2 fruit fly cellular contexts compared by ENCODE assay signal in the genomic region with DNA sequence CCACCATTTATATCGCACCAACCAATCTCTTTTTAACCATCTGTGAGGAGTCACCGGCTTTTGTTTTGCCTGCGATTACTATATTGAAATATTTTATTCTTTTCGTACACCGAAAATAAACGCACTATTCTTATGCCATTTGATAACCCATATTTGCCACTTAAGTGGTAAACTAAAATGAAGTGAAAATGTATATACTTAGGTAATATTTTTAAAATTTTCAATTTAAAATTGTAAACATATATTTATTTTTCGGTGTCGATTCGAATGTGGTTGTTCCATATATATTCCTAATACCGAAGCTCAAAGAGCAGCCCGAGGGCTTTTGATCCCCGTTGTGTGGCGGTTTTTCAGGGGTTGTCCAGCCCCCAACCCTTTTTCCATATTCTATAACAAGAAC.
A peak's percentile ranks its signal among the peaks of the same experiment; 100 is the strongest.
TF ChIP-seq lines count a peak whose summit lies in the region.

No protein-coding gene starts in this region.

TF ChIP-seq in whole organism, embryonic, 481 proteins besides CTCF, POLR2A, EP300 and RAD21 (continued from another document and continues in another):
- no peak for TF ChIP-seq row (GFP tag; IDR thresholded peaks at IDR 0.05; lab: Robert Waterston, UW)
- TF ChIP-seq Blimp-1 (GFP tag; optimal IDR thresholded peaks at IDR 0.05; lab: Kevin White, UChicago) = peak; percentile 57
- no peak for TF ChIP-seq NfI (GFP tag; optimal IDR thresholded peaks at IDR 0.05; lab: Kevin White, UChicago)
- TF ChIP-seq BEAF-32 (GFP tag; optimal IDR thresholded peaks at IDR 0.05; lab: Kevin White, UChicago) = no peak
- no peak for TF ChIP-seq CG9727 (GFP tag; optimal IDR thresholded peaks at IDR 0.05; lab: Kevin White, UChicago)
- no peak for TF ChIP-seq insv (GFP tag; optimal IDR thresholded peaks at IDR 0.05; lab: Kevin White, UChicago)
- no peak for TF ChIP-seq CG17612 (GFP tag; IDR thresholded peaks at IDR 0.05; lab: Robert Waterston, UW)
- TF ChIP-seq dati (GFP tag; IDR thresholded peaks at IDR 0.05; lab: Robert Waterston, UW) = no peak
- TF ChIP-seq sisA (GFP tag; IDR thresholded peaks at IDR 0.05; lab: Robert Waterston, UW) = peak; percentile 40; the same call in 1 of the 2 replicates
- no peak for TF ChIP-seq Fer1 (GFP tag; optimal IDR thresholded peaks at IDR 0.05; lab: Kevin White, UChicago)
- no peak for TF ChIP-seq MTF-1 (GFP tag; optimal IDR thresholded peaks at IDR 0.05; lab: Kevin White, UChicago; ENCODE audit: borderline replicate concordance)
- TF ChIP-seq CG1233 (GFP tag; optimal IDR thresholded peaks at IDR 0.05; lab: Kevin White, UChicago) = no peak
- no peak for TF ChIP-seq ci (GFP tag; IDR thresholded peaks at IDR 0.05; lab: Robert Waterston, UW)
- TF ChIP-seq Optix (GFP tag; IDR thresholded peaks at IDR 0.05; lab: Robert Waterston, UW) = no peak
- TF ChIP-seq CG18262 (tag; optimal IDR thresholded peaks at IDR 0.05; lab: Kevin White, UChicago) = no peak
- no peak for TF ChIP-seq bsh (GFP tag; optimal IDR thresholded peaks at IDR 0.05; lab: Kevin White, UChicago)
- TF ChIP-seq CG17186 (GFP tag; optimal IDR thresholded peaks at IDR 0.05; lab: Kevin White, UChicago) = no peak
- no peak for TF ChIP-seq Dip3 (GFP tag; optimal IDR thresholded peaks at IDR 0.05; lab: Kevin White, UChicago)
- TF ChIP-seq sob (GFP tag; IDR thresholded peaks at IDR 0.05; lab: Robert Waterston, UW) = no peak
- TF ChIP-seq CG12942 (GFP tag; optimal IDR thresholded peaks at IDR 0.05; lab: Kevin White, UChicago) = no peak
- no peak for TF ChIP-seq pan (optimal IDR thresholded peaks at IDR 0.05; lab: Kevin White, UChicago)
- TF ChIP-seq pan (GFP tag; optimal IDR thresholded peaks at IDR 0.05 in 1 of 2, IDR thresholded peaks at IDR 0.05 in 1 of 2) = no peak
- no peak for TF ChIP-seq Gug (GFP tag; IDR thresholded peaks at IDR 0.05; lab: Robert Waterston, UW)
- no peak for TF ChIP-seq Myb (GFP tag; optimal IDR thresholded peaks at IDR 0.05; lab: Kevin White, UChicago)
- no peak for TF ChIP-seq br (optimal IDR thresholded peaks at IDR 0.05; lab: Kevin White, UChicago)
- no peak for TF ChIP-seq Kr (GFP tag; optimal IDR thresholded peaks at IDR 0.05; lab: Kevin White, UChicago)
- no peak for TF ChIP-seq wdn (GFP tag; IDR thresholded peaks at IDR 0.05; lab: Robert Waterston, UW)
- no peak for TF ChIP-seq btn (GFP tag; optimal IDR thresholded peaks at IDR 0.05; lab: Kevin White, UChicago)
- no peak for TF ChIP-seq CG13894 (tag; optimal IDR thresholded peaks at IDR 0.05; lab: Kevin White, UChicago)
- no peak for TF ChIP-seq Dbx (GFP tag; IDR thresholded peaks at IDR 0.05; lab: Robert Waterston, UW)
- TF ChIP-seq lab (GFP tag; optimal IDR thresholded peaks at IDR 0.05; lab: Kevin White, UChicago) = peak; percentile 13
- TF ChIP-seq CG14710 (tag; optimal IDR thresholded peaks at IDR 0.05; lab: Kevin White, UChicago) = peak; percentile 11
- TF ChIP-seq phol (tag; optimal IDR thresholded peaks at IDR 0.05; lab: Kevin White, UChicago) = peak; percentile 45
- no peak for TF ChIP-seq CG7786 (GFP tag; optimal IDR thresholded peaks at IDR 0.05; lab: Kevin White, UChicago)
- TF ChIP-seq pb (GFP tag; optimal IDR thresholded peaks at IDR 0.05; lab: Kevin White, UChicago) = no peak
- no peak for TF ChIP-seq ham (GFP tag; IDR thresholded peaks at IDR 0.05; lab: Robert Waterston, UW)
- no peak for TF ChIP-seq mld (GFP tag; IDR thresholded peaks at IDR 0.05; lab: Robert Waterston, UW; ENCODE audit: partially characterized antibody)
- peak; percentile 9 for TF ChIP-seq CG6254 (GFP tag; optimal IDR thresholded peaks at IDR 0.05; lab: Kevin White, UChicago)
- no peak for TF ChIP-seq crc (GFP tag; optimal IDR thresholded peaks at IDR 0.05; lab: Kevin White, UChicago)
- no peak for TF ChIP-seq Mad (GFP tag; optimal IDR thresholded peaks at IDR 0.05; lab: Kevin White, UChicago)
- TF ChIP-seq HLHmδ (GFP tag; optimal IDR thresholded peaks at IDR 0.05; lab: Kevin White, UChicago) = no peak
- TF ChIP-seq Adf1 (GFP tag; IDR thresholded peaks at IDR 0.05; lab: Robert Waterston, UW) = no peak
- TF ChIP-seq D (optimal IDR thresholded peaks at IDR 0.05; lab: Kevin White, UChicago) = no peak
- peak; percentile 49 for TF ChIP-seq D (GFP tag; optimal IDR thresholded peaks at IDR 0.05; lab: Kevin White, UChicago)
- no peak for TF ChIP-seq cad (GFP tag; optimal IDR thresholded peaks at IDR 0.05; lab: Kevin White, UChicago)
- no peak for TF ChIP-seq tx (GFP tag; optimal IDR thresholded peaks at IDR 0.05; lab: Kevin White, UChicago)
- TF ChIP-seq CG17359 (tag; optimal IDR thresholded peaks at IDR 0.05; lab: Kevin White, UChicago) = peak; percentile 47
- no peak for TF ChIP-seq Ravus (GFP tag; IDR thresholded peaks at IDR 0.05; lab: Robert Waterston, UW)
- peak; percentile 25 for TF ChIP-seq fd96Cb (tag; optimal IDR thresholded peaks at IDR 0.05; lab: Kevin White, UChicago)
- no peak for TF ChIP-seq CG8089 (GFP tag; optimal IDR thresholded peaks at IDR 0.05; lab: Kevin White, UChicago)
- TF ChIP-seq CG10979 (tag; optimal IDR thresholded peaks at IDR 0.05; lab: Kevin White, UChicago) = peak; percentile 53
- TF ChIP-seq Hr39 (optimal IDR thresholded peaks at IDR 0.05; lab: Kevin White, UChicago) = no peak
- no peak for TF ChIP-seq CG13287 (GFP tag; IDR thresholded peaks at IDR 0.05; lab: Robert Waterston, UW; ENCODE audit: partially characterized antibody)
- TF ChIP-seq CG2678 (tag; optimal IDR thresholded peaks at IDR 0.05; lab: Kevin White, UChicago) = peak; percentile 41
- peak; percentile 11 for TF ChIP-seq tap (tag; optimal IDR thresholded peaks at IDR 0.05; lab: Kevin White, UChicago)
- peak; percentile 56 for TF ChIP-seq CG11504 (tag; optimal IDR thresholded peaks at IDR 0.05; lab: Kevin White, UChicago)
- no peak for TF ChIP-seq crp (GFP tag; optimal IDR thresholded peaks at IDR 0.05; lab: Kevin White, UChicago)
- no peak for TF ChIP-seq Hsf (GFP tag; optimal IDR thresholded peaks at IDR 0.05; lab: Kevin White, UChicago)
- peak; percentile 23 for TF ChIP-seq sens (GFP tag; lab: Kevin White, UChicago)
- peak; percentile 25 for TF ChIP-seq CG7839 (tag; optimal IDR thresholded peaks at IDR 0.05; lab: Kevin White, UChicago)
- no peak for TF ChIP-seq usp (GFP tag; optimal IDR thresholded peaks at IDR 0.05; lab: Kevin White, UChicago)
- no peak for TF ChIP-seq gro (GFP tag; optimal IDR thresholded peaks at IDR 0.05; lab: Kevin White, UChicago)
- TF ChIP-seq CG4424 (GFP tag; optimal IDR thresholded peaks at IDR 0.05; lab: Kevin White, UChicago) = no peak
- no peak for TF ChIP-seq CrebB (tag; optimal IDR thresholded peaks at IDR 0.05; lab: Kevin White, UChicago)
- no peak for TF ChIP-seq CG2889 (GFP tag; IDR thresholded peaks at IDR 0.05; lab: Robert Waterston, UW)
- peak; percentile 46 for TF ChIP-seq dmrt99B (tag; optimal IDR thresholded peaks at IDR 0.05; lab: Kevin White, UChicago)
- no peak for TF ChIP-seq sna (GFP tag; IDR thresholded peaks at IDR 0.05; lab: Robert Waterston, UW; ENCODE audit: partially characterized antibody)

TF ChIP-seq in whole organism, prepupa, 60 proteins besides CTCF, POLR2A, EP300 and RAD21 (continued from another document):
- TF ChIP-seq CG34406 (GFP tag; optimal IDR thresholded peaks at IDR 0.05; lab: Kevin White, UChicago) (no peak), CG6854 (GFP tag; optimal IDR thresholded peaks at IDR 0.05; lab: Kevin White, UChicago) (no peak), Gug (GFP tag; IDR thresholded peaks at IDR 0.05; lab: Robert Waterston, UW) (no peak), CG6163 (GFP tag; IDR thresholded peaks at IDR 0.05; lab: Robert Waterston, UW) (no peak), CG8119 (GFP tag; IDR thresholded peaks at IDR 0.05; lab: Robert Waterston, UW) (no peak), pdm3 (GFP tag; optimal IDR thresholded peaks at IDR 0.05; lab: Kevin White, UChicago) (no peak), CG1621 (tag; optimal IDR thresholded peaks at IDR 0.05; lab: Kevin White, UChicago) (no peak), CG11762 (GFP tag; optimal IDR thresholded peaks at IDR 0.05; lab: Kevin White, UChicago; ENCODE audit: insufficient read depth) (no peak), Eip78C (GFP tag; lab: Kevin White, UChicago) (peak; percentile 63), Met (GFP tag; optimal IDR thresholded peaks at IDR 0.05; lab: Kevin White, UChicago) (no peak), CG15336 (GFP tag; IDR thresholded peaks at IDR 0.05; lab: Robert Waterston, UW) (no peak), Blimp-1 (GFP tag; optimal IDR thresholded peaks at IDR 0.05; lab: Kevin White, UChicago) (no peak), fd85E (GFP tag; optimal IDR thresholded peaks at IDR 0.05; lab: Kevin White, UChicago) (no peak), CG7368 (GFP tag; optimal IDR thresholded peaks at IDR 0.05; lab: Kevin White, UChicago) (no peak), Sox14 (GFP tag; optimal IDR thresholded peaks at IDR 0.05; lab: Kevin White, UChicago) (no peak), CG4318 (GFP tag; optimal IDR thresholded peaks at IDR 0.05; lab: Kevin White, UChicago) (no peak), lz (GFP tag; optimal IDR thresholded peaks at IDR 0.05; lab: Kevin White, UChicago) (no peak), Ets21C (GFP tag; optimal IDR thresholded peaks at IDR 0.05; lab: Kevin White, UChicago) (no peak), spab (GFP tag; optimal IDR thresholded peaks at IDR 0.05; lab: Kevin White, UChicago) (no peak), vri (GFP tag; optimal IDR thresholded peaks at IDR 0.05; lab: Kevin White, UChicago) (no peak), CG11294 (GFP tag; IDR thresholded peaks at IDR 0.05; lab: Robert Waterston, UW) (no peak), dac (GFP tag; optimal IDR thresholded peaks at IDR 0.05; lab: Kevin White, UChicago) (no peak), fd59A (GFP tag; optimal IDR thresholded peaks at IDR 0.05; lab: Kevin White, UChicago) (no peak), dsx (GFP tag; optimal IDR thresholded peaks at IDR 0.05; lab: Kevin White, UChicago; ENCODE audit: poor library complexity, severe bottlenecking) (no peak), Sox102F (GFP tag; optimal IDR thresholded peaks at IDR 0.05; lab: Kevin White, UChicago) (no peak), fkh (GFP tag; optimal IDR thresholded peaks at IDR 0.05; lab: Kevin White, UChicago) (no peak), CG9139 (GFP tag; optimal IDR thresholded peaks at IDR 0.05; lab: Kevin White, UChicago) (no peak), CG10669 (GFP tag; optimal IDR thresholded peaks at IDR 0.05; lab: Kevin White, UChicago) (peak; percentile 11), Eip93F (GFP tag; optimal IDR thresholded peaks at IDR 0.05; lab: Kevin White, UChicago) (no peak), CG16779 (tag; optimal IDR thresholded peaks at IDR 0.05; lab: Kevin White, UChicago) (no peak), CG3032 (tag; optimal IDR thresholded peaks at IDR 0.05; lab: Kevin White, UChicago) (no peak), CG6276 (GFP tag; optimal IDR thresholded peaks at IDR 0.05; lab: Kevin White, UChicago) (no peak), topi (GFP tag; optimal IDR thresholded peaks at IDR 0.05; lab: Kevin White, UChicago) (peak; percentile 30), Smox (GFP tag; optimal IDR thresholded peaks at IDR 0.05; lab: Kevin White, UChicago) (no peak), svp (GFP tag; lab: Kevin White, UChicago) (peak; percentile 58), Hr38 (GFP tag; optimal IDR thresholded peaks at IDR 0.05; lab: Kevin White, UChicago) (no peak)
